Worm (Caenorhabditis elegans): ENCODE results near the gene R09F10.8.

DNA sequence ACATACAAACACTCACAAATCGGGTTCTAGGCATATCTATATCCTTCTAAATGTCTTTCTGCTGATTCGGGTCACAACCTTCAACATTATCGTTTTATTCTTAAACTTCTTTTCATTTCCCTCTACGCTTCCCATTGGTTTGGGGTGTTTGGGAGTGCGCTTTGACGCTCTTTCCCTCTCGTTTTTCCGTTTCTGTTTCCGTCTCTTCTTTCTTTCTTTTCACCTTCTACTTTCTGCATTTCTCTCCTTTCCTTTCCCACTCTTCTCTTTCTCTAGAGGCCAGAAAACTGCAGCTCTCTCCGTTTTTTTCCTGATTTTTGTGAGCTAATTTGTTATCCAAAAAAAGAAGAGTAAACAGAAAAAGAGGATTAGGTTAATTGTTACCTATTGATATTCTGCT, 49.9 kb downstream of the R09F10.8 start:
- TF ChIP-seq skn-1 (tag; optimal IDR thresholded peaks at IDR 0.05) (no peak), unc-62 (GFP tag; optimal IDR thresholded peaks at IDR 0.05) (no peak), pha-4 (tag; optimal IDR thresholded peaks at IDR 0.05) (peak; percentile 9), egl-27 (tag; optimal IDR thresholded peaks at IDR 0.05) (no peak), tbx-2 (tag; optimal IDR thresholded peaks at IDR 0.05) (no peak), zag-1 (tag; optimal IDR thresholded peaks at IDR 0.05) (no peak), mdl-1 (tag; optimal IDR thresholded peaks at IDR 0.05) (no peak), elt-3 (tag; optimal IDR thresholded peaks at IDR 0.05) (no peak), ceh-82 (tag; optimal IDR thresholded peaks at IDR 0.05) (no peak), nhr-28 (tag; optimal IDR thresholded peaks at IDR 0.05) (no peak)

Data from whole organism, L3 larva.